Worm (Caenorhabditis elegans) whole organism, L4 larva: ENCODE results near the gene acs-21.

Experiments
- D1046.2 ChIP-seq: fragments of 200-800 bp; sonication (Bioruptor generic); IDR thresholded peaks from 2 replicates; pipeline ENCODE4 v1.3.6; 2022; ENCODE audit warnings: missing genetic modification characterization, missing compliant biosample characterization
- F37D6.2 ChIP-seq: sonication (generic microtip); optimal IDR thresholded peaks from 2 replicates; lab custom pipeline; 2016; ENCODE audit warnings: mild to moderate bottlenecking, missing genetic modification characterization, missing compliant biosample characterization
- T26A8.4 ChIP-seq: fragments of 200-800 bp; sonication (Bioruptor generic); IDR thresholded peaks from 2 replicates; pipeline ENCODE4 v1.3.6; 2022; ENCODE audit warnings: missing genetic modification characterization, missing compliant biosample characterization
- aha-1 ChIP-seq: fragments of 150-350 bp; peaks from one replicate; lab custom pipeline; 2014; ENCODE audit warnings: missing biosample characterization, missing genetic modification characterization
- ama-1 ChIP-seq: fragments of 150-350 bp; optimal IDR thresholded peaks from 2 replicates; lab custom pipeline; 2014; ENCODE audit warnings: inconsistent platforms, mixed read lengths
- attf-4 ChIP-seq: sonication (generic microtip); optimal IDR thresholded peaks from 3 replicates; lab custom pipeline; 2017; ENCODE audit warnings: missing biosample characterization, missing genetic modification characterization
- daf-19 ChIP-seq: fragments of 200-800 bp; sonication (Bioruptor generic); conservative IDR thresholded peaks from 2 replicates; pipeline ENCODE4 v1.3.6; 2022; ENCODE audit warnings: missing genetic modification characterization, missing compliant biosample characterization
- dmd-6 ChIP-seq: fragments of 200-800 bp; sonication (Bioruptor generic); IDR thresholded peaks from 2 replicates; pipeline ENCODE4 v1.3.6; 2022; ENCODE audit warnings: missing genetic modification reagents, missing genetic modification characterization, missing compliant biosample characterization
- dmd-8 ChIP-seq: fragments of 200-800 bp; sonication (Bioruptor generic); IDR thresholded peaks from 2 replicates; pipeline ENCODE4 v1.3.6; 2022; ENCODE audit warnings: missing genetic modification characterization, missing compliant biosample characterization
- dpl-1 ChIP-seq: fragments of 150-350 bp; optimal IDR thresholded peaks from 2 replicates; lab custom pipeline; 2014; ENCODE audit warnings: missing biosample characterization, missing genetic modification reagents, missing genetic modification characterization
- egl-27 ChIP-seq: sonication (generic microtip); optimal IDR thresholded peaks from 3 replicates; lab custom pipeline; 2017; ENCODE audit warnings: missing biosample characterization, missing genetic modification reagents, missing genetic modification characterization
- fos-1 ChIP-seq: fragments of 150-350 bp; optimal IDR thresholded peaks from 2 replicates; lab custom pipeline; 2014; ENCODE audit warnings: missing biosample characterization, missing genetic modification characterization
- hlh-11 ChIP-seq: fragments of 200-800 bp; sonication (Bioruptor generic); optimal IDR thresholded peaks from 2 replicates; lab custom pipeline; 2018; ENCODE audit warnings: mild to moderate bottlenecking, missing genetic modification characterization, missing compliant biosample characterization
- jun-1 ChIP-seq: fragments of 150-350 bp; optimal IDR thresholded peaks from 2 replicates; lab custom pipeline; 2014; ENCODE audit warnings: missing biosample characterization, missing genetic modification reagents, missing genetic modification characterization
- lin-29 ChIP-seq: fragments of 200-800 bp; sonication (Bioruptor generic); IDR thresholded peaks from 2 replicates; pipeline ENCODE4 v1.3.6; 2022; ENCODE audit warnings: missing genetic modification reagents, missing genetic modification characterization, missing compliant biosample characterization
- lir-3 ChIP-seq: sonication (generic microtip); optimal IDR thresholded peaks from 2 replicates; lab custom pipeline; 2016; ENCODE audit warnings: mild to moderate bottlenecking, missing genetic modification characterization, missing compliant biosample characterization
- mdt-29 ChIP-seq: fragments of 200-800 bp; sonication (Bioruptor generic); IDR thresholded peaks from 2 replicates; pipeline ENCODE4 v1.3.6; 2022; ENCODE audit warnings: missing genetic modification reagents, missing genetic modification characterization, missing compliant biosample characterization
- nhr-10 ChIP-seq: fragments of 150-350 bp; optimal IDR thresholded peaks from 2 replicates; lab custom pipeline; 2014; ENCODE audit warnings: missing biosample characterization, missing genetic modification characterization
- nhr-237 ChIP-seq: sonication (generic microtip); optimal IDR thresholded peaks from 2 replicates; lab custom pipeline; 2017; ENCODE audit warnings: missing biosample characterization, missing genetic modification characterization
- nhr-28 ChIP-seq: fragments of 150-350 bp; optimal IDR thresholded peaks from 2 replicates; lab custom pipeline; 2014; ENCODE audit warnings: missing biosample characterization, missing genetic modification characterization
- nhr-42 ChIP-seq: fragments of 200-800 bp; sonication (Bioruptor generic); IDR thresholded peaks from 2 replicates; pipeline ENCODE4 v1.3.6; 2022; ENCODE audit warnings: missing genetic modification characterization, missing compliant biosample characterization
- nhr-48 ChIP-seq: sonication (generic microtip); optimal IDR thresholded peaks from 2 replicates; lab custom pipeline; 2016; ENCODE audit warnings: mild to moderate bottlenecking, missing genetic modification characterization, missing compliant biosample characterization
- pqm-1 ChIP-seq: sonication (generic microtip); optimal IDR thresholded peaks from 2 replicates; lab custom pipeline; 2017; ENCODE audit warnings: missing biosample characterization, missing genetic modification characterization
- rbr-2 ChIP-seq: sonication (generic microtip); optimal IDR thresholded peaks from 2 replicates; lab custom pipeline; 2016; ENCODE audit warnings: missing genotype, missing genetic modification characterization, missing compliant biosample characterization
- skn-1 ChIP-seq: fragments of 150-350 bp; optimal IDR thresholded peaks from 2 replicates; lab custom pipeline; 2014; ENCODE audit warnings: missing biosample characterization, missing genetic modification characterization
- unc-62 ChIP-seq, 3 experiments: fragments of 150-350 bp in 1 of 3; sonication (generic microtip); optimal IDR thresholded peaks in 2 of 3; peaks in 1 of 3; 1 replicate in 1 of 3; 2 replicates in 2 of 3; lab custom pipeline; 2014 to 2017; ENCODE audit warnings: missing biosample characterization in 3 of 3, missing genetic modification characterization in 3 of 3, missing genetic modification reagents in 3 of 3, missing genotype in 1 of 3
- zfp-3 ChIP-seq: fragments of 200-800 bp; sonication (Bioruptor generic); conservative IDR thresholded peaks from 2 replicates; pipeline ENCODE4 v1.3.6; 2022; ENCODE audit warnings: missing genetic modification reagents, missing genetic modification characterization, missing compliant biosample characterization

The acs-21 gene

ce11 chrV:3114973-3115372, 26.1 kb downstream of the acs-21 start, which contains the start of gene Y73C8C.3:
TSS of gene Y73C8C.3 (plus strand) at chrV:3115273.
- TF ChIP-seq fos-1 (tag; lab: Kevin White, UChicago) = no peak
- no peak for TF ChIP-seq nhr-42 (GFP tag; lab: Robert Waterston, UW)
- TF ChIP-seq dpl-1 (GFP tag; lab: Kevin White, UChicago) = no peak
- TF ChIP-seq attf-4 (tag; lab: Kevin White, UChicago) = no peak
- no peak for TF ChIP-seq lir-3
- TF ChIP-seq ama-1 (lab: Kevin White, UChicago) = no peak
- no peak for TF ChIP-seq rbr-2 (tag; lab: Kevin White, UChicago)

- TF ChIP-seq fos-1 (tag; lab: Kevin White, UChicago) (no peak), dmd-6 (peak; percentile 50), pqm-1 (tag; lab: Kevin White, UChicago) (peak; percentile 52), nhr-28 (tag; lab: Kevin White, UChicago) (peak; percentile 92)
Observed at ce11 chrV:3118167-3118566, 29.3 kb downstream of the acs-21 start, which contains the start of gene clec-210. TSS of gene clec-210 (plus strand) at chrV:3118377.

DNA sequence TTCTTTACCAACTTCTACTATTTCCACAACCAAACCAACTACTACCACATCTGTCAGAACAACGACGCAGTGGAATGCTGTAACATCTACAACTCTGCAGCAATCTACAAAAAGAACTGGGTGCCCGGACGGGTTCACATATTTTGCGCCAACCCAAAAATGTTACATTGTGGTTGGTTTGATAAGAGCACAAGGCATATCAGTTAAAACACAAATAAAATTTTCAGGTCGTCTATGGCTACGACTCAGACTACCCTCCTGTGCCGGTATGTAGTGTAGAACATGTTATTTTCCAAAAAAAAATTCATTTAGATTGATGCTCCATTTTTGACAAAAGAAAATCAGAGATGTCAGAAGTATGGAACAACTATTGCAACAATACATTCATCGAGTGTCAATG, 30.3 kb downstream of the acs-21 start:
- TF ChIP-seq pqm-1 (tag; lab: Kevin White, UChicago) = peak; percentile 51
- TF ChIP-seq nhr-28 (tag; lab: Kevin White, UChicago) = peak; percentile 87
- TF ChIP-seq nhr-237 (tag; lab: Kevin White, UChicago) = no peak
- no peak for TF ChIP-seq lir-3
- no peak for TF ChIP-seq egl-27 (tag; lab: Kevin White, UChicago)
- no peak for TF ChIP-seq nhr-48 (tag; lab: Kevin White, UChicago)
- no peak for TF ChIP-seq daf-19
- peak; percentile 49; the same call in 1 of the 2 replicates for TF ChIP-seq dmd-6

- TF ChIP-seq unc-62 (GFP tag; optimal IDR thresholded peaks at IDR 0.05 in 1 of 2; lab: Kevin White, UChicago) (no peak), unc-62 (tag; optimal IDR thresholded peaks at IDR 0.05; lab: Kevin White, UChicago) (no peak), aha-1 (peak; percentile 49)
Observed at ce11 chrV:3121743-3122142, 32.9 kb downstream of the acs-21 start, which contains the start of gene srt-56. TSS of gene srt-56 (minus strand) at chrV:3121843.

DNA sequence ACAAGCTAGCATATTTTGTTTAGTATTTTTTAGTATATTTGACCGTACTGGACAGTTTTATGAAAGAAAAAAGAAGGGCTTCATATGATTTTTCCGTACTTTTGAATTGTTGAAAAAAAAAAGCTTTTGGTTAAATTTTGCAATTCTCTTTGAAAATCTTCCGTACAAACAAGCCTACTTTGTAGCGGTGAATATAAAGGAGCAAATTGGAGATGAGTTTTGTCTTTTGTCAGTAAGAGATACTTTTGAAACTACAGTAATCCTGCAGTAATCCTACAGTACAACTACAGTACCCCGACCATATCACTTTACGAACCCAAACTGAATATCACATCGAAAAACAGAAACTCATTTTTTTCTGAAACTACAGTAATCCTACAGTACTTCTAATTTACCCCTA, 33.5 kb downstream of the acs-21 start:
- TF ChIP-seq attf-4 (tag; lab: Kevin White, UChicago) = no peak
- TF ChIP-seq lir-3 = no peak
- TF ChIP-seq hlh-11 (tag; lab: Kevin White, UChicago) = no peak
- TF ChIP-seq dmd-8 (GFP tag; lab: Robert Waterston, UW) = no peak
- TF ChIP-seq aha-1 = peak; percentile 93
- TF ChIP-seq egl-27 (tag; lab: Kevin White, UChicago) = no peak
- TF ChIP-seq, all 104 proteins: peak for 1

DNA sequence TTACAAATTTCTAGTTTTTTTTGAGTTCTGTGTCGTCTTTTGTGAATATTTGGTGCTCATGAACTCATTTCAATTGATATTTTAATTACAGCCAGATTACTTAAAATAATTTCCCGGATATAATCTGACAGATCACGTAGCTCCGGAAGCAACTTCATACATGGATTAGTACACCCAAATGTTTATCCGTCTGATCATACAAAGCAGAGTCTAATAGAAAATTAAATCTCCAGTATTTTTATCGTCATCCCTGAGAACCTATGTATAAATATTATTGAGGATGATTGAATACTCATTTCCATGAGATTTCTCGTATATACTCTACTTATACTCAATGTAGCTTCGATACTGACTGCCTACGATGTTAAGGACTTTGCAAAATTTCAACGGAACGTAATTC, 36.0 kb downstream of the acs-21 start, which contains the start of gene Y73C8C.12:
Gene Y73C8C.12 (plus strand): TSS at position 301 of the 400 bp plus-strand sequence.
- no peak for TF ChIP-seq F37D6.2 (tag; lab: Kevin White, UChicago)
- peak; percentile 28 for TF ChIP-seq aha-1
- TF ChIP-seq hlh-11 (tag; lab: Kevin White, UChicago) = no peak
- no peak for TF ChIP-seq nhr-10 (tag; lab: Kevin White, UChicago)
- TF ChIP-seq lin-29 = no peak
- TF ChIP-seq mdt-29 (GFP tag; lab: Robert Waterston, UW) = no peak
- no peak for TF ChIP-seq zfp-3 (GFP tag; lab: Robert Waterston, UW)

ce11 chrV:3127670-3128069, 38.8 kb downstream of the acs-21 start, which contains the start of gene Y73C8C.10:
TSS of gene Y73C8C.10 (minus strand) at chrV:3127770.
- no peak for TF ChIP-seq ama-1 (lab: Kevin White, UChicago)
- TF ChIP-seq nhr-28 (tag; lab: Kevin White, UChicago) = peak; percentile 64
- no peak for TF ChIP-seq D1046.2 (GFP tag; lab: Robert Waterston, UW)
- TF ChIP-seq jun-1 (tag; lab: Kevin White, UChicago) = no peak
- TF ChIP-seq skn-1 = no peak
- TF ChIP-seq aha-1 = peak; percentile 32
- TF ChIP-seq T26A8.4 (GFP tag; lab: Robert Waterston, UW) = no peak
- TF ChIP-seq, all 104 proteins: peak for 2
